Fruit fly (Drosophila melanogaster) whole organism, embryonic: ENCODE results near the gene abo.

Source experiments
- Asciz ChIP-seq: fragments of 200-800 bp; sonication (Bioruptor generic); optimal IDR thresholded peaks from 2 replicates; lab custom pipeline; 2017; ENCODE audit warnings: missing biosample characterization, mild to moderate bottlenecking, missing genetic modification characterization, missing genetic modification reagents
- B-H2 ChIP-seq: fragments of 200-800 bp; sonication (Bioruptor generic); optimal IDR thresholded peaks from 2 replicates; lab custom pipeline; 2018; ENCODE audit warnings: missing biosample characterization, mild to moderate bottlenecking, missing genetic modification characterization
- CG10654 ChIP-seq: fragments of 200-800 bp; sonication (Bioruptor generic); optimal IDR thresholded peaks from 2 replicates; lab custom pipeline; 2016; ENCODE audit warnings: missing biosample characterization, missing genetic modification characterization
- CG11723 ChIP-seq: fragments of 200-800 bp; sonication (Bioruptor generic); optimal IDR thresholded peaks from 2 replicates; lab custom pipeline; 2017; ENCODE audit warnings: missing biosample characterization, mild to moderate bottlenecking, missing genetic modification characterization
- CG12155 ChIP-seq: fragments of 200-800 bp; sonication (Bioruptor generic); optimal IDR thresholded peaks from 3 replicates; lab custom pipeline; 2016; ENCODE audit warnings: missing biosample characterization, missing genetic modification characterization
- CG12391 ChIP-seq: fragments of 200-800 bp; sonication (Bioruptor generic); optimal IDR thresholded peaks from 3 replicates; lab custom pipeline; 2018; ENCODE audit warnings: missing biosample characterization, mild to moderate bottlenecking, missing genetic modification characterization, moderate library complexity
- CG13894 ChIP-seq: fragments of 200-800 bp; sonication (Bioruptor generic); optimal IDR thresholded peaks from 3 replicates; lab custom pipeline; 2018; ENCODE audit warnings: missing biosample characterization, mild to moderate bottlenecking, missing genetic modification characterization, moderate library complexity
- CG14860 ChIP-seq: fragments of 200-800 bp; sonication (Bioruptor generic); IDR thresholded peaks from 3 replicates; pipeline ENCODE4 v1.3.6; 2022; ENCODE audit warnings: missing biosample characterization, missing genetic modification characterization; ENCODE audit not compliant: partially characterized antibody
- CG15073 ChIP-seq: fragments of 200-800 bp; sonication (Bioruptor generic); optimal IDR thresholded peaks from 2 replicates; lab custom pipeline; 2016; ENCODE audit warnings: missing biosample characterization, missing genetic modification characterization
- CG17186 ChIP-seq: fragments of 200-800 bp; sonication (Bioruptor generic); optimal IDR thresholded peaks from 3 replicates; lab custom pipeline; 2017; ENCODE audit warnings: missing biosample characterization, missing genetic modification reagents, missing genetic modification characterization
- CG17912 ChIP-seq: fragments of 200-800 bp; sonication (Bioruptor generic); optimal IDR thresholded peaks from 2 replicates; lab custom pipeline; 2018; ENCODE audit warnings: missing biosample characterization, mild to moderate bottlenecking, missing genetic modification characterization
- CG18599 ChIP-seq: fragments of 200-800 bp; sonication (Bioruptor generic); optimal IDR thresholded peaks from 3 replicates; lab custom pipeline; 2017; ENCODE audit warnings: missing biosample characterization, missing genetic modification characterization, mild to moderate bottlenecking, moderate library complexity, missing genetic modification reagents
- CG33557 ChIP-seq: fragments of 200-800 bp; sonication (Bioruptor generic); optimal IDR thresholded peaks from 2 replicates; lab custom pipeline; 2019; ENCODE audit warnings: missing biosample characterization, mild to moderate bottlenecking, missing genetic modification characterization, moderate library complexity
- CG3407 ChIP-seq: fragments of 200-800 bp; sonication (Bioruptor generic); optimal IDR thresholded peaks from 2 replicates; lab custom pipeline; 2018; ENCODE audit warnings: missing biosample characterization, mild to moderate bottlenecking, missing genetic modification characterization
- CG3995 ChIP-seq: fragments of 200-800 bp; sonication (Bioruptor generic); optimal IDR thresholded peaks from 3 replicates; lab custom pipeline; 2016; ENCODE audit warnings: missing biosample characterization, missing genetic modification characterization
- CG4854 ChIP-seq: fragments of 200-800 bp; sonication (Bioruptor generic); optimal IDR thresholded peaks from 2 replicates; lab custom pipeline; 2016; ENCODE audit warnings: missing biosample characterization, missing genetic modification characterization, inconsistent platforms
- CG6175 ChIP-seq: fragments of 200-800 bp; sonication (Bioruptor generic); IDR thresholded peaks from 3 replicates; pipeline ENCODE4 v1.3.6; 2022; ENCODE audit warnings: missing biosample characterization, missing genetic modification characterization
- CG6689 ChIP-seq: fragments of 200-800 bp; sonication (Bioruptor generic); IDR thresholded peaks from 2 replicates; pipeline ENCODE4 v1.3.6; 2022; ENCODE audit warnings: missing biosample characterization, missing genetic modification characterization
- CG6765 ChIP-seq: fragments of 200-800 bp; sonication (Bioruptor generic); optimal IDR thresholded peaks from 3 replicates; lab custom pipeline; 2017; ENCODE audit warnings: missing biosample characterization, mild to moderate bottlenecking, missing genetic modification characterization
- CG7357 ChIP-seq: fragments of 200-800 bp; sonication (Bioruptor generic); IDR thresholded peaks from 3 replicates; pipeline ENCODE4 v1.3.6; 2022; ENCODE audit warnings: missing biosample characterization, missing genetic modification characterization
- CG7928 ChIP-seq: fragments of 200-800 bp; sonication (Bioruptor generic); optimal IDR thresholded peaks from 2 replicates; lab custom pipeline; 2017; ENCODE audit warnings: missing biosample characterization, mild to moderate bottlenecking, missing genetic modification characterization
- CG8089 ChIP-seq: fragments of 200-800 bp; sonication (Bioruptor generic); optimal IDR thresholded peaks from 3 replicates; lab custom pipeline; 2016; ENCODE audit warnings: missing biosample characterization, missing genetic modification characterization
- CG8359 ChIP-seq: fragments of 200-800 bp; sonication (Bioruptor generic); optimal IDR thresholded peaks from 2 replicates; lab custom pipeline; 2017; ENCODE audit warnings: missing biosample characterization, mild to moderate bottlenecking, missing genetic modification characterization, borderline replicate concordance
- CG9797 ChIP-seq: fragments of 200-800 bp; sonication (Bioruptor generic); optimal IDR thresholded peaks from 3 replicates; lab custom pipeline; 2018; ENCODE audit warnings: missing biosample characterization, mild to moderate bottlenecking, missing genetic modification characterization
- ERR ChIP-seq: fragments of 200-800 bp; sonication (Bioruptor generic); optimal IDR thresholded peaks from 2 replicates; lab custom pipeline; 2016; ENCODE audit warnings: missing biosample characterization, missing genetic modification characterization
- Ets97D ChIP-seq: fragments of 200-800 bp; sonication (Bioruptor generic); optimal IDR thresholded peaks from 3 replicates; lab custom pipeline; 2016; ENCODE audit warnings: missing biosample characterization, missing genetic modification characterization
- Fer2 ChIP-seq: fragments of 200-800 bp; sonication (Bioruptor generic); optimal IDR thresholded peaks from 2 replicates; lab custom pipeline; 2018; ENCODE audit warnings: missing biosample characterization, mild to moderate bottlenecking, missing genetic modification characterization, moderate library complexity
- Fer3 ChIP-seq: fragments of 200-800 bp; sonication (Bioruptor generic); optimal IDR thresholded peaks from 2 replicates; lab custom pipeline; 2018; ENCODE audit warnings: missing biosample characterization, mild to moderate bottlenecking, missing genetic modification characterization, moderate library complexity
- Lpt ChIP-seq: fragments of >200 bp; optimal IDR thresholded peaks from 2 replicates; lab custom pipeline; 2018; ENCODE audit warnings: missing biosample characterization, missing genetic modification characterization
- MESR4 ChIP-seq: fragments of 200-800 bp; sonication (Bioruptor generic); optimal IDR thresholded peaks from 2 replicates; lab custom pipeline; 2018; ENCODE audit warnings: missing biosample characterization, mild to moderate bottlenecking, missing genetic modification characterization, moderate library complexity
- MTF-1 ChIP-seq: fragments of 200-800 bp; sonication (Bioruptor generic); optimal IDR thresholded peaks from 2 replicates; lab custom pipeline; 2018; ENCODE audit warnings: missing biosample characterization, mild to moderate bottlenecking, missing genetic modification characterization, borderline replicate concordance
- NFAT ChIP-seq: fragments of 200-800 bp; sonication (Bioruptor generic); IDR thresholded peaks from 2 replicates; pipeline ENCODE4 v1.3.6; 2022; ENCODE audit warnings: missing biosample characterization, missing genetic modification characterization
- Oli ChIP-seq: fragments of 200-800 bp; sonication (Bioruptor generic); optimal IDR thresholded peaks from 2 replicates; lab custom pipeline; 2018; ENCODE audit warnings: missing biosample characterization, mild to moderate bottlenecking, missing genetic modification characterization, moderate library complexity
- Scr ChIP-seq: fragments of 200-800 bp; sonication (Bioruptor generic); IDR thresholded peaks from 2 replicates; pipeline ENCODE4 v1.3.6; 2022; ENCODE audit warnings: missing biosample characterization, missing genetic modification characterization; ENCODE audit not compliant: partially characterized antibody
- Xbp1 ChIP-seq: fragments of 200-800 bp; sonication (Bioruptor generic); optimal IDR thresholded peaks from 3 replicates; lab custom pipeline; 2016; ENCODE audit warnings: missing biosample characterization, mild to moderate bottlenecking, missing genetic modification characterization
- aop ChIP-seq: fragments of 200-800 bp; sonication (Bioruptor generic); IDR thresholded peaks from 2 replicates; pipeline ENCODE4 v1.3.6; 2022; ENCODE audit warnings: missing biosample characterization, missing genetic modification characterization
- bigmax ChIP-seq: fragments of 200-800 bp; sonication (Bioruptor generic); optimal IDR thresholded peaks from 2 replicates; lab custom pipeline; 2018; ENCODE audit warnings: missing biosample characterization, mild to moderate bottlenecking, missing genetic modification characterization
- emc ChIP-seq: fragments of 200-800 bp; sonication (Bioruptor generic); optimal IDR thresholded peaks from 2 replicates; lab custom pipeline; 2016; ENCODE audit warnings: missing biosample characterization, missing genetic modification characterization
- eyg ChIP-seq: fragments of 200-800 bp; sonication (Bioruptor generic); optimal IDR thresholded peaks from 3 replicates; lab custom pipeline; 2016; ENCODE audit warnings: missing biosample characterization, missing genetic modification characterization
- ftz-f1 ChIP-seq: fragments of 200-800 bp; sonication (Bioruptor generic); optimal IDR thresholded peaks from 2 replicates; lab custom pipeline; 2016; ENCODE audit warnings: missing biosample characterization, missing genetic modification characterization
- h ChIP-seq: fragments of >200 bp; optimal IDR thresholded peaks from 2 replicates; lab custom pipeline; 2017
- lab ChIP-seq: fragments of 200-800 bp; sonication (Bioruptor generic); optimal IDR thresholded peaks from 3 replicates; lab custom pipeline; 2017; ENCODE audit warnings: missing biosample characterization, missing genetic modification characterization, mild to moderate bottlenecking, moderate library complexity, missing genetic modification reagents
- otp ChIP-seq: fragments of 200-800 bp; sonication (Bioruptor generic); IDR thresholded peaks from 3 replicates; pipeline ENCODE4, ENCODE4 v1.3.6; 2022; ENCODE audit warnings: missing biosample characterization, missing genetic modification characterization
- pita ChIP-seq: fragments of 200-800 bp; sonication (Bioruptor generic); optimal IDR thresholded peaks from 2 replicates; lab custom pipeline; 2017; ENCODE audit warnings: missing biosample characterization, mild to moderate bottlenecking, missing genetic modification characterization
- row ChIP-seq: fragments of 200-800 bp; sonication (Bioruptor generic); IDR thresholded peaks from 3 replicates; pipeline ENCODE4 v1.3.6; 2022; ENCODE audit warnings: missing biosample characterization, missing genetic modification characterization
- schlank ChIP-seq: fragments of 200-800 bp; sonication (Bioruptor generic); optimal IDR thresholded peaks from 2 replicates; lab custom pipeline; 2018; ENCODE audit warnings: missing biosample characterization, mild to moderate bottlenecking, missing genetic modification characterization
- seq ChIP-seq: fragments of 200-800 bp; sonication (Bioruptor generic); IDR thresholded peaks from 2 replicates; pipeline ENCODE4 v1.3.6; 2022; ENCODE audit warnings: missing biosample characterization, missing genetic modification characterization
- shn ChIP-seq: fragments of 200-800 bp; sonication (Bioruptor generic); optimal IDR thresholded peaks from 3 replicates; lab custom pipeline; 2016; ENCODE audit warnings: missing biosample characterization, missing genetic modification characterization
- sug ChIP-seq: fragments of 200-800 bp; optimal IDR thresholded peaks from 2 replicates; lab custom pipeline; 2019; ENCODE audit warnings: missing biosample characterization, mild to moderate bottlenecking, missing genetic modification characterization, moderate library complexity
- ttk ChIP-seq: fragments of 200-800 bp; sonication (Bioruptor generic); IDR thresholded peaks from 2 replicates; pipeline ENCODE4 v2.1.2; 2022; ENCODE audit warnings: missing biosample characterization, missing genetic modification characterization
- zfh1 ChIP-seq: fragments of 200-800 bp; sonication (Bioruptor generic); IDR thresholded peaks from 3 replicates; pipeline ENCODE4 v1.3.6; 2022; ENCODE audit warnings: missing biosample characterization, missing genetic modification characterization

Gene abo

DNA sequence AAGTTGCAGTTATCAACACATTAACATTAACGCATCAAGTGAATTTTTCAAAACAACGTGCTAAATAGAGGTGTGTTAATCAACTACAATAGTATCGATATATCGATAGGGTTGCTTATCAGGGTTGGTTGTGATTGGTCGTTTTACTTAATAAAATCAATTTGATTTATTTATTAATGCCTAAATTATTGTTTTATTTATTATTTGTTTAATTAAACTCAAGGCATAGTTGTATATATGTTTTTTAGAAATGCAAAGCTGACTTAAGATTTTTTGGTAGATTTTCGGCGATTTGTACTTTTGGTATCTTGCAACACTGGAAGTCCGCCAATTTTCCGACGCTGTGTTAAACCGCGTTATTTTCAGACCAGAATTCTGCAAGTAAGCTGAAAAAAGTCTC lies 35.9 kb upstream of the abo start, which contains the start of the genes Art8 and dUTPase (continued):
- no peak for TF ChIP-seq Lpt
- TF ChIP-seq h (lab: Kevin White, UChicago) = no peak
- peak; percentile 29; the same call in 1 of the 2 replicates for TF ChIP-seq ttk (GFP tag; lab: Robert Waterston, UW)
- TF ChIP-seq CG7928 (GFP tag; lab: Kevin White, UChicago) = peak; percentile 89
- no peak for TF ChIP-seq CG13894
- TF ChIP-seq CG14860 = peak; percentile 77
- TF ChIP-seq CG17186 (GFP tag; lab: Kevin White, UChicago) = peak; percentile 51
- TF ChIP-seq otp (GFP tag; lab: Robert Waterston, UW) = peak; percentile 35; the same call in 1 of the 3 replicates
- TF ChIP-seq Fer3 (tag; lab: Kevin White, UChicago) = peak; percentile 65
- peak; percentile 64 for TF ChIP-seq NFAT (GFP tag; lab: Robert Waterston, UW)
- peak; percentile 26 for TF ChIP-seq MESR4 (GFP tag; lab: Kevin White, UChicago)
- TF ChIP-seq CG9797 = peak; percentile 74
- peak; percentile 76 for TF ChIP-seq CG12155
- no peak for TF ChIP-seq lab
- no peak for TF ChIP-seq CG8089 (GFP tag; lab: Kevin White, UChicago)
- no peak for TF ChIP-seq eyg (GFP tag; lab: Kevin White, UChicago)
- TF ChIP-seq Oli (tag; lab: Kevin White, UChicago) = peak; percentile 5
- no peak for TF ChIP-seq CG18599
- TF ChIP-seq CG3407 (GFP tag; lab: Kevin White, UChicago) = peak; percentile 29
- TF ChIP-seq zfh1 (GFP tag; lab: Robert Waterston, UW) = peak; percentile 72; the same call in 2 of the 3 replicates
- peak; percentile 90 for TF ChIP-seq Scr (GFP tag; lab: Robert Waterston, UW)
- TF ChIP-seq Fer2 (tag; lab: Kevin White, UChicago) = peak; percentile 40
- TF ChIP-seq row (GFP tag; lab: Robert Waterston, UW) = peak; percentile 84
- TF ChIP-seq B-H2 (GFP tag; lab: Kevin White, UChicago) = peak; percentile 68
- TF ChIP-seq CG10654 (GFP tag; lab: Kevin White, UChicago) = peak; percentile 70
- TF ChIP-seq bigmax = no peak
- TF ChIP-seq CG6175 (GFP tag; lab: Robert Waterston, UW) = no peak
- peak; percentile 56 for TF ChIP-seq CG6689
- TF ChIP-seq emc = no peak
- TF ChIP-seq ERR (GFP tag; lab: Kevin White, UChicago) = no peak
- TF ChIP-seq pita = no peak
- TF ChIP-seq Xbp1 (GFP tag; lab: Kevin White, UChicago) = peak; percentile 79
- peak; percentile 70 for TF ChIP-seq sug
- TF ChIP-seq CG6765 = no peak
- TF ChIP-seq CG15073 (GFP tag; lab: Kevin White, UChicago) = no peak
- TF ChIP-seq aop = no peak
- TF ChIP-seq CG3995 (GFP tag; lab: Kevin White, UChicago) = peak; percentile 39
- peak; percentile 3 for TF ChIP-seq CG11723
- TF ChIP-seq CG8359 = no peak
- no peak for TF ChIP-seq CG17912
- TF ChIP-seq MTF-1 (GFP tag; lab: Kevin White, UChicago) = no peak
- no peak for TF ChIP-seq Asciz
- TF ChIP-seq ftz-f1 (GFP tag; lab: Kevin White, UChicago) = no peak
- TF ChIP-seq seq = 0 out of 2 replicates have a peak, but pooled peaks have one; percentile 34
- peak; percentile 59 for TF ChIP-seq CG4854 (GFP tag; lab: Kevin White, UChicago)
- no peak for TF ChIP-seq CG7357
- no peak for TF ChIP-seq shn (GFP tag; lab: Kevin White, UChicago)
- TF ChIP-seq CG12391 (tag; lab: Kevin White, UChicago) = peak; percentile 93
- TF ChIP-seq schlank = no peak
- peak; percentile 66 for TF ChIP-seq Ets97D (GFP tag; lab: Kevin White, UChicago)
- peak; percentile 15 for TF ChIP-seq CG33557 (GFP tag; lab: Kevin White, UChicago)
